Fruit fly (Drosophila melanogaster) whole organism, embryonic: Measurements from ENCODE around the gene Osi10a.
A peak's percentile ranks its signal among the peaks of the same experiment; 100 is the strongest.

Experiments
- Blimp-1 ChIP-seq: fragments of 200-800 bp; sonication (Bioruptor generic); optimal IDR thresholded peaks from 3 replicates; lab custom pipeline; 2018; ENCODE audit warnings: missing biosample characterization, missing genetic modification characterization, mild to moderate bottlenecking, moderate library complexity, missing genetic modification reagents
- Bteb2 ChIP-seq: fragments of 200-800 bp; sonication (Bioruptor generic); optimal IDR thresholded peaks from 2 replicates; lab custom pipeline; 2016; ENCODE audit warnings: missing biosample characterization, missing genetic modification characterization
- CG10366 ChIP-seq: fragments of 200-800 bp; sonication (Bioruptor generic); IDR thresholded peaks from 2 replicates; pipeline ENCODE4 v1.3.6; 2022; ENCODE audit warnings: missing biosample characterization, missing genetic modification characterization
- CG11398 ChIP-seq: fragments of 200-800 bp; sonication (Bioruptor generic); optimal IDR thresholded peaks from 2 replicates; lab custom pipeline; 2016; ENCODE audit warnings: missing biosample characterization, missing genetic modification characterization
- CG11456 ChIP-seq: fragments of 200-800 bp; sonication (Bioruptor generic); IDR thresholded peaks from 3 replicates; pipeline ENCODE4 v1.3.6; 2022; ENCODE audit warnings: missing biosample characterization, missing genetic modification characterization
- CG11504 ChIP-seq: fragments of 200-800 bp; sonication (Bioruptor generic); optimal IDR thresholded peaks from 3 replicates; lab custom pipeline; 2019; ENCODE audit warnings: missing biosample characterization, mild to moderate bottlenecking, missing genetic modification characterization, moderate library complexity
- CG12071 ChIP-seq: fragments of 200-800 bp; sonication (Bioruptor generic); optimal IDR thresholded peaks from 3 replicates; lab custom pipeline; 2018; ENCODE audit warnings: missing biosample characterization, mild to moderate bottlenecking, missing genetic modification characterization
- CG13894 ChIP-seq: fragments of 200-800 bp; sonication (Bioruptor generic); optimal IDR thresholded peaks from 3 replicates; lab custom pipeline; 2018; ENCODE audit warnings: missing biosample characterization, mild to moderate bottlenecking, missing genetic modification characterization, moderate library complexity
- CG14667 ChIP-seq: fragments of 200-800 bp; sonication (Bioruptor generic); IDR thresholded peaks from 2 replicates; pipeline ENCODE4 v1.3.6; 2022; ENCODE audit warnings: missing biosample characterization, missing genetic modification characterization
- CG1529 ChIP-seq: fragments of 200-800 bp; sonication (Bioruptor generic); optimal IDR thresholded peaks from 3 replicates; lab custom pipeline; 2018; ENCODE audit warnings: missing biosample characterization, missing genetic modification characterization
- CG15479 ChIP-seq: fragments of 200-800 bp; sonication (Bioruptor generic); optimal IDR thresholded peaks from 3 replicates; lab custom pipeline; 2019; ENCODE audit warnings: missing biosample characterization, mild to moderate bottlenecking, missing genetic modification characterization, moderate library complexity
- CG18011 ChIP-seq: fragments of 200-800 bp; sonication (Bioruptor generic); optimal IDR thresholded peaks from 2 replicates; lab custom pipeline; 2017; ENCODE audit warnings: missing biosample characterization, missing genetic modification characterization, mild to moderate bottlenecking, moderate library complexity, missing genotype
- CG2116 ChIP-seq: fragments of 200-800 bp; sonication (Bioruptor generic); optimal IDR thresholded peaks from 3 replicates; lab custom pipeline; 2018; ENCODE audit warnings: missing biosample characterization, mild to moderate bottlenecking, missing genetic modification characterization
- CG32772 ChIP-seq: fragments of 200-800 bp; sonication (Bioruptor generic); IDR thresholded peaks from 2 replicates; pipeline ENCODE4 v1.3.6; 2022; ENCODE audit warnings: missing biosample characterization, missing genetic modification characterization
- CG3407 ChIP-seq: fragments of 200-800 bp; sonication (Bioruptor generic); optimal IDR thresholded peaks from 2 replicates; lab custom pipeline; 2018; ENCODE audit warnings: missing biosample characterization, mild to moderate bottlenecking, missing genetic modification characterization
- CG34224 ChIP-seq: fragments of 200-800 bp; sonication (Bioruptor generic); IDR thresholded peaks from 3 replicates; pipeline ENCODE4 v1.3.6; 2022; ENCODE audit warnings: missing biosample characterization, missing genetic modification characterization; ENCODE audit not compliant: partially characterized antibody
- CG4360 ChIP-seq: fragments of 200-800 bp; sonication (Bioruptor generic); IDR thresholded peaks from 2 replicates; pipeline ENCODE4 v1.3.6; 2022; ENCODE audit warnings: missing biosample characterization, missing genetic modification characterization
- CG4730 ChIP-seq: fragments of 200-800 bp; sonication (Bioruptor generic); IDR thresholded peaks from 2 replicates; pipeline ENCODE4 v1.3.6; 2022; ENCODE audit warnings: missing biosample characterization, missing genetic modification characterization
- CG6854 ChIP-seq: fragments of 200-800 bp; sonication (Bioruptor generic); optimal IDR thresholded peaks from 3 replicates; lab custom pipeline; 2017; ENCODE audit warnings: missing biosample characterization, mild to moderate bottlenecking, missing genetic modification characterization
- CG8290 ChIP-seq, 3 experiments: fragments of 200-800 bp; sonication (Bioruptor generic); optimal IDR thresholded peaks; 2 replicates each; lab custom pipeline; 2016 to 2019; ENCODE audit warnings: missing biosample characterization in 3 of 3, missing genetic modification characterization in 3 of 3, mild to moderate bottlenecking in 2 of 3, moderate library complexity in 1 of 3
- CG8359 ChIP-seq: fragments of 200-800 bp; sonication (Bioruptor generic); optimal IDR thresholded peaks from 2 replicates; lab custom pipeline; 2017; ENCODE audit warnings: missing biosample characterization, mild to moderate bottlenecking, missing genetic modification characterization, borderline replicate concordance
- CG8478 ChIP-seq: fragments of >200 bp; optimal IDR thresholded peaks from 2 replicates; lab custom pipeline; 2018
- D19A ChIP-seq: fragments of 200-800 bp; optimal IDR thresholded peaks from 3 replicates; lab custom pipeline; 2019; ENCODE audit warnings: missing biosample characterization, mild to moderate bottlenecking, missing genetic modification characterization, moderate library complexity
- Drgx ChIP-seq: fragments of 200-800 bp; sonication (Bioruptor generic); IDR thresholded peaks from 2 replicates; pipeline ENCODE4 v1.3.6; 2022; ENCODE audit warnings: missing biosample characterization, missing genetic modification characterization
- HLHmδ ChIP-seq: fragments of 200-800 bp; sonication (Bioruptor generic); optimal IDR thresholded peaks from 2 replicates; lab custom pipeline; 2018; ENCODE audit warnings: missing biosample characterization, mild to moderate bottlenecking, missing genetic modification characterization, moderate library complexity
- Hr39 ChIP-seq: fragments of >200 bp; optimal IDR thresholded peaks from 2 replicates; lab custom pipeline; 2017
- Mad ChIP-seq: fragments of 200-800 bp; sonication (Bioruptor generic); optimal IDR thresholded peaks from 2 replicates; lab custom pipeline; 2016; ENCODE audit warnings: missing biosample characterization, missing genetic modification characterization
- NK7.1 ChIP-seq: fragments of 200-800 bp; sonication (Bioruptor generic); optimal IDR thresholded peaks from 3 replicates; lab custom pipeline; 2016; ENCODE audit warnings: missing biosample characterization, missing genetic modification characterization
- Rfx ChIP-seq: fragments of 200-800 bp; sonication (Bioruptor generic); IDR thresholded peaks from 2 replicates; pipeline ENCODE4 v1.3.6; 2022; ENCODE audit warnings: missing biosample characterization, missing genetic modification characterization
- Sry-δ ChIP-seq: fragments of 200-800 bp; sonication (Bioruptor generic); optimal IDR thresholded peaks from 2 replicates; lab custom pipeline; 2016; ENCODE audit warnings: missing biosample characterization, missing genetic modification characterization
- ab ChIP-seq: fragments of 200-800 bp; sonication (Bioruptor generic); optimal IDR thresholded peaks from 2 replicates; lab custom pipeline; 2016; ENCODE audit warnings: missing biosample characterization, missing genetic modification characterization
- ato ChIP-seq: fragments of 200-800 bp; sonication (Bioruptor generic); IDR thresholded peaks from 2 replicates; pipeline ENCODE4 v1.3.6; 2022; ENCODE audit warnings: missing biosample characterization, missing genetic modification characterization; ENCODE audit not compliant: partially characterized antibody
- bab2 ChIP-seq: fragments of 200-800 bp; sonication (Bioruptor generic); optimal IDR thresholded peaks from 2 replicates; lab custom pipeline; 2016; ENCODE audit warnings: missing biosample characterization, missing genetic modification characterization
- bbx ChIP-seq: fragments of 200-800 bp; sonication (Bioruptor generic); IDR thresholded peaks from 2 replicates; pipeline ENCODE4 v1.3.6; 2022; ENCODE audit warnings: missing biosample characterization, missing genetic modification characterization; ENCODE audit not compliant: partially characterized antibody
- btn ChIP-seq: fragments of 200-800 bp; sonication (Bioruptor generic); optimal IDR thresholded peaks from 2 replicates; lab custom pipeline; 2016; ENCODE audit warnings: missing biosample characterization, missing genetic modification characterization
- cato ChIP-seq: fragments of 200-800 bp; sonication (Bioruptor generic); optimal IDR thresholded peaks from 2 replicates; lab custom pipeline; 2016; ENCODE audit warnings: missing biosample characterization, missing genetic modification characterization, borderline replicate concordance
- dpn ChIP-seq, 2 experiments: fragments of 200-800 bp; sonication (Bioruptor generic); optimal IDR thresholded peaks; 3 replicates each; lab custom pipeline; 2016; ENCODE audit warnings: missing biosample characterization in 2 of 2, missing genetic modification characterization in 2 of 2
- gem ChIP-seq: fragments of 200-800 bp; sonication (Bioruptor generic); optimal IDR thresholded peaks from 2 replicates; lab custom pipeline; 2019; ENCODE audit warnings: missing biosample characterization, mild to moderate bottlenecking, missing genetic modification characterization, moderate library complexity
- jing ChIP-seq: fragments of 200-800 bp; sonication (Bioruptor generic); optimal IDR thresholded peaks from 2 replicates; lab custom pipeline; 2018; ENCODE audit warnings: missing biosample characterization, mild to moderate bottlenecking, missing genetic modification characterization
- kah ChIP-seq: fragments of 200-800 bp; sonication (Bioruptor generic); optimal IDR thresholded peaks from 2 replicates; lab custom pipeline; 2018; ENCODE audit warnings: missing biosample characterization, mild to moderate bottlenecking, missing genetic modification characterization
- lab ChIP-seq: fragments of 200-800 bp; sonication (Bioruptor generic); optimal IDR thresholded peaks from 3 replicates; lab custom pipeline; 2017; ENCODE audit warnings: missing biosample characterization, missing genetic modification characterization, mild to moderate bottlenecking, moderate library complexity, missing genetic modification reagents
- nerfin-1 ChIP-seq: fragments of 200-800 bp; sonication (Bioruptor generic); optimal IDR thresholded peaks from 3 replicates; lab custom pipeline; 2019; ENCODE audit warnings: missing biosample characterization, mild to moderate bottlenecking, missing genetic modification characterization, moderate library complexity
- org-1 ChIP-seq: fragments of 200-800 bp; sonication (Bioruptor generic); optimal IDR thresholded peaks from 2 replicates; lab custom pipeline; 2017; ENCODE audit warnings: missing biosample characterization, missing genetic modification characterization
- sens ChIP-seq: fragments of 200-800 bp; sonication (Bioruptor generic); peaks from one replicate; lab custom pipeline; 2016; ENCODE audit warnings: missing biosample characterization, missing genetic modification characterization
- sima ChIP-seq: fragments of 200-800 bp; sonication (Bioruptor generic); optimal IDR thresholded peaks from 2 replicates; lab custom pipeline; 2016; ENCODE audit warnings: missing biosample characterization, missing genetic modification characterization
- slbo ChIP-seq: fragments of 200-800 bp; sonication (Bioruptor generic); IDR thresholded peaks from 2 replicates; pipeline ENCODE4 v1.3.6; 2022; ENCODE audit warnings: missing biosample characterization, missing genetic modification characterization
- slou ChIP-seq: fragments of 200-800 bp; sonication (Bioruptor generic); optimal IDR thresholded peaks from 3 replicates; lab custom pipeline; 2016; ENCODE audit warnings: missing biosample characterization, missing genetic modification characterization
- tgo ChIP-seq: fragments of 200-800 bp; sonication (Bioruptor generic); IDR thresholded peaks from 3 replicates; pipeline ENCODE4 v1.3.6; 2022; ENCODE audit warnings: missing biosample characterization, missing genetic modification characterization
- unc-4 ChIP-seq: fragments of 200-800 bp; sonication (Bioruptor generic); IDR thresholded peaks from 2 replicates; pipeline ENCODE4 v1.3.6; 2022; ENCODE audit warnings: missing biosample characterization, missing genetic modification characterization; ENCODE audit not compliant: partially characterized antibody
- vvl ChIP-seq: fragments of 200-800 bp; sonication (Bioruptor generic); IDR thresholded peaks from 2 replicates; pipeline ENCODE4 v1.3.6; 2022; ENCODE audit warnings: missing biosample characterization, missing genetic modification characterization

Gene Osi10a

DNA sequence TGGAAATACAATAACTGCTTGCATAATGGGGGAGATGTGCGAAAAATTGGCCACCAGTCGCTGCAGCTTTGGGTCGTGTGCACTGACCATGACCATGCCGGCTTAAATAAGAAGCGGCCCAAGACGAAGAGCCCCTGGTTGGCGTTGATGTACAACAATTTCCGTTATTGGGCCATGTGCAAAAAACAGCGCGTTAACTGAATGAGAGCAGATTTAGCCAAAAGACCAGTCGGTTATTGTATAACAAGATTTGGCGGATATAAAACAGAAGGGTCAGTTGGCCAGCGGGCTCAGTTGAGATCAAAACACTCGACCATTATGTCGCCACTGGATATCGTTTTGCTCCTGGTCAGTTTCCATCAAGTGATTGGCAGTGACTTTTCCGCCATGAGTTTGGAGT is at the start of gene Osi10a:
Gene Osi10a, plus strand, starts transcription at position 301 of the 400 bp plus-strand sequence.
- TF ChIP-seq CG2116 (GFP tag; lab: Kevin White, UChicago) (no peak), nerfin-1 (tag; lab: Kevin White, UChicago) (no peak), lab (no peak), CG8478 (lab: Kevin White, UChicago) (no peak), cato (GFP tag; lab: Kevin White, UChicago) (no peak), Bteb2 (GFP tag; lab: Kevin White, UChicago) (no peak), org-1 (GFP tag; lab: Kevin White, UChicago) (no peak)
- TF ChIP-seq, all 482 proteins: peak for 0

DNA sequence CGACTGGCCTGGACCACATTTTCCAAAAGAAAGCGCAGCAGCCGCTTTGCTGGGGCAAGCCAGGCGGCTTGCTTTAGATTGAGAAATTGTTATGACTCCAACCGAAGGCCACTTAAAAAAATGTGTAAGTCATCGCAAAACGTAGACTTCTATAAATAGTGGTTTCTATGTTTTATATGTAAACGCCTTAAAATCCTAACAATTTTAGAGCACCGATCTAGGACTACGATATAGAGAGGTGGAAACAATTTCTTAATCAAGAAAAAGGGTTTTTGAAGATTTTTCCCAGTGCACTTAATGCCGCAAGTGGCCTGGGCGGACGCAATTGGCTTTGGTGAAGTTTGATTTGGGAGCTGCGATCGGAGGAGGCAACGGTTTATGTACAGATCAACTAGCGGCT is 49.5 kb upstream of the Osi10a start:
- peak; percentile 2 for TF ChIP-seq Blimp-1
- no peak for TF ChIP-seq CG15479 (GFP tag; lab: Kevin White, UChicago)
- TF ChIP-seq Drgx = peak; percentile 79
- no peak for TF ChIP-seq CG6854 (GFP tag; lab: Kevin White, UChicago)
- no peak for TF ChIP-seq tgo (GFP tag; lab: Robert Waterston, UW)
- TF ChIP-seq CG12071 (GFP tag; lab: Kevin White, UChicago) = no peak
- no peak for TF ChIP-seq sima
- no peak for TF ChIP-seq CG11398 (GFP tag; lab: Kevin White, UChicago)
- no peak for TF ChIP-seq Bteb2 (GFP tag; lab: Kevin White, UChicago)
- no peak for TF ChIP-seq CG8359
- TF ChIP-seq sens (GFP tag; lab: Kevin White, UChicago) = peak; percentile 35
- TF ChIP-seq CG32772 (GFP tag; lab: Robert Waterston, UW) = no peak
- no peak for TF ChIP-seq NK7.1 (GFP tag; lab: Kevin White, UChicago)
- TF ChIP-seq CG18011 (GFP tag; lab: Kevin White, UChicago) = no peak
- TF ChIP-seq CG4730 = no peak
- TF ChIP-seq Mad (GFP tag; lab: Kevin White, UChicago) = no peak
- TF ChIP-seq CG1529 (GFP tag; lab: Kevin White, UChicago) = no peak
- TF ChIP-seq kah (GFP tag; lab: Kevin White, UChicago) = no peak
- TF ChIP-seq CG11456 (GFP tag; lab: Robert Waterston, UW) = no peak
- no peak for TF ChIP-seq btn (GFP tag; lab: Kevin White, UChicago)
- TF ChIP-seq CG11504 (tag; lab: Kevin White, UChicago) = peak; percentile 8
- no peak for TF ChIP-seq HLHmδ
- TF ChIP-seq slou = no peak
- TF ChIP-seq gem (tag; lab: Kevin White, UChicago) = peak; percentile 5
- no peak for TF ChIP-seq jing
- no peak for TF ChIP-seq CG13894 (tag; lab: Kevin White, UChicago)
- TF ChIP-seq CG34224 (GFP tag; lab: Robert Waterston, UW) = no peak
- TF ChIP-seq CG3407 (GFP tag; lab: Kevin White, UChicago) = no peak
- TF ChIP-seq CG8290 (GFP tag; optimal IDR thresholded peaks at IDR 0.05; lab: Kevin White, UChicago) = no peak
- no peak for TF ChIP-seq CG8290 (tag; optimal IDR thresholded peaks at IDR 0.05; lab: Kevin White, UChicago)
- no peak for TF ChIP-seq vvl
- TF ChIP-seq unc-4 (GFP tag; lab: Robert Waterston, UW) = no peak
- TF ChIP-seq slbo = no peak
- no peak for TF ChIP-seq D19A
- no peak for TF ChIP-seq bbx (GFP tag; lab: Robert Waterston, UW)
- no peak for TF ChIP-seq Rfx
- TF ChIP-seq CG14667 (GFP tag; lab: Robert Waterston, UW) = no peak
- no peak for TF ChIP-seq Sry-δ (GFP tag; lab: Kevin White, UChicago)
- no peak for TF ChIP-seq CG4360 (GFP tag; lab: Robert Waterston, UW)
- TF ChIP-seq CG10366 (GFP tag; lab: Robert Waterston, UW) = no peak
- no peak for TF ChIP-seq CG8478 (lab: Kevin White, UChicago)
- TF ChIP-seq Hr39 (lab: Kevin White, UChicago) = no peak
- no peak for TF ChIP-seq bab2 (GFP tag; lab: Kevin White, UChicago)
- no peak for TF ChIP-seq ato (GFP tag; lab: Robert Waterston, UW)
- no peak for TF ChIP-seq dpn (GFP tag; optimal IDR thresholded peaks at IDR 0.05; lab: Kevin White, UChicago)
- TF ChIP-seq ab (GFP tag; lab: Kevin White, UChicago) = no peak
